Fruit fly (Drosophila melanogaster): ENCODE data around the gene CG11983.

Gene CG11983

DNA sequence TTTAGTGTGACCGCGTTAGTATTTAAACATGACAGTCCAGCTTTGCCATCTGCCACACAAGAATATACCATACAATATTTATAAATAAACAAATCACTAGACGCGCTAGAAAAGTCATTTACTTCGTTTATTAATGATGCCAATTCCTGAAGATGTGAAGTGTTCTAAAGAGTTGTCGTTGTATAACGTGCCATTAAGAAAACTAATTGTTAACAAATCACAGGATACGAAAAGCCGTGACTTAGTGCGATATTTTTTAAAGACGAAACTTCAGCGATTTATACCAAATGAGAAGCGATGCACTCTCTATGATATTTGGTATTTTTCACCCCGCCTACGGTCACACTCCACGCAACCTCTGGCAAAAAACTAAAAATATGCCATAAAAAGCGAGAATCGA lies 31.3 kb downstream of the CG11983 start, which contains the start of gene neur (continued):
- TF ChIP-seq sna (GFP tag; IDR thresholded peaks at IDR 0.05; ENCODE audit: partially characterized antibody) (peak; percentile 51; the same call in 1 of the 2 replicates), CG43689 (GFP tag; IDR thresholded peaks at IDR 0.05) (no peak), grn (GFP tag; optimal IDR thresholded peaks at IDR 0.05) (peak; percentile 33), knrl (GFP tag; IDR thresholded peaks at IDR 0.05; ENCODE audit: partially characterized antibody) (peak; percentile 82), Aef1 (GFP tag; IDR thresholded peaks at IDR 0.05) (no peak), nerfin-2 (GFP tag; IDR thresholded peaks at IDR 0.05; ENCODE audit: partially characterized antibody) (0 out of 2 replicates have a peak, but pooled peaks have one; percentile 13), h (optimal IDR thresholded peaks at IDR 0.05) (no peak), CG18011 (GFP tag; optimal IDR thresholded peaks at IDR 0.05) (no peak), disco-r (GFP tag; optimal IDR thresholded peaks at IDR 0.05) (no peak), sens-2 (GFP tag; IDR thresholded peaks at IDR 0.05) (no peak), CG31365 (tag; optimal IDR thresholded peaks at IDR 0.05) (no peak), Xbp1 (GFP tag; optimal IDR thresholded peaks at IDR 0.05) (no peak), aop (GFP tag; IDR thresholded peaks at IDR 0.05) (no peak), cas (GFP tag; IDR thresholded peaks at IDR 0.05) (no peak), usp (GFP tag; optimal IDR thresholded peaks at IDR 0.05) (no peak), H15 (GFP tag; IDR thresholded peaks at IDR 0.05) (no peak), tap (tag; optimal IDR thresholded peaks at IDR 0.05) (no peak), chm (GFP tag; IDR thresholded peaks at IDR 0.05) (no peak), hth (optimal IDR thresholded peaks at IDR 0.05) (no peak), CG11560 (tag; IDR thresholded peaks at IDR 0.05) (no peak), BEAF-32 (GFP tag; optimal IDR thresholded peaks at IDR 0.05) (peak; percentile 91), CG16863 (GFP tag; optimal IDR thresholded peaks at IDR 0.05) (no peak), CG32532 (GFP tag; IDR thresholded peaks at IDR 0.05) (no peak), Fer1 (GFP tag; optimal IDR thresholded peaks at IDR 0.05) (no peak), CG34224 (GFP tag; IDR thresholded peaks at IDR 0.05; ENCODE audit: partially characterized antibody) (peak; percentile 59), CG32767 (GFP tag; IDR thresholded peaks at IDR 0.05) (no peak), nau (GFP tag; optimal IDR thresholded peaks at IDR 0.05) (no peak), CG1233 (GFP tag; optimal IDR thresholded peaks at IDR 0.05) (no peak), ab (GFP tag; optimal IDR thresholded peaks at IDR 0.05) (no peak), stc (GFP tag; IDR thresholded peaks at IDR 0.05) (no peak), HmgZ (tag; optimal IDR thresholded peaks at IDR 0.05) (peak; percentile 20), wor (GFP tag; IDR thresholded peaks at IDR 0.05) (no peak), jing (GFP tag; optimal IDR thresholded peaks at IDR 0.05) (no peak), dmrt11E (tag; optimal IDR thresholded peaks at IDR 0.05) (peak; percentile 22), CG6854 (GFP tag; optimal IDR thresholded peaks at IDR 0.05) (no peak), CG11093 (GFP tag; IDR thresholded peaks at IDR 0.05) (no peak), chn (GFP tag; optimal IDR thresholded peaks at IDR 0.05) (peak; percentile 27), CG8388 (GFP tag; optimal IDR thresholded peaks at IDR 0.05) (no peak), Six4 (GFP tag; optimal IDR thresholded peaks at IDR 0.05) (no peak), CG7556 (GFP tag; optimal IDR thresholded peaks at IDR 0.05) (no peak), Med (GFP tag) (peak; percentile 86), pho (GFP tag; optimal IDR thresholded peaks at IDR 0.05) (no peak), Nf-YC (tag; optimal IDR thresholded peaks at IDR 0.05) (peak; percentile 41), CG12391 (tag; optimal IDR thresholded peaks at IDR 0.05) (peak; percentile 45), CG11723 (GFP tag; optimal IDR thresholded peaks at IDR 0.05) (no peak), toy (GFP tag; IDR thresholded peaks at IDR 0.05) (no peak), NK7.1 (GFP tag; optimal IDR thresholded peaks at IDR 0.05) (no peak), slbo (GFP tag; IDR thresholded peaks at IDR 0.05) (peak; percentile 39; the same call in 1 of the 2 replicates), twi (tag; optimal IDR thresholded peaks at IDR 0.05) (peak; percentile 28), CG9817 (tag; optimal IDR thresholded peaks at IDR 0.05) (peak; percentile 38), CG2129 (GFP tag; IDR thresholded peaks at IDR 0.05; ENCODE audit: partially characterized antibody) (peak; percentile 36), CG4707 (GFP tag; optimal IDR thresholded peaks at IDR 0.05) (no peak), lmd (GFP tag; IDR thresholded peaks at IDR 0.05) (no peak)

Measured in whole organism, embryonic.